Worm (Caenorhabditis elegans) whole organism, L1 larva: ENCODE results near the gene txbp-3.
A peak's percentile ranks its signal among the peaks of the same experiment; 100 is the strongest.

Experiments
- C34B4.2 ChIP-seq: sonication (generic microtip); optimal IDR thresholded peaks from 2 replicates; lab custom pipeline; 2017; ENCODE audit warnings: mild to moderate bottlenecking, missing genetic modification characterization, missing compliant biosample characterization
- Y116A8C.19 ChIP-seq: sonication (generic microtip); optimal IDR thresholded peaks from 2 replicates; lab custom pipeline; 2016; ENCODE audit warnings: missing compliant biosample characterization, missing genetic modification characterization, borderline replicate concordance
- aha-1 ChIP-seq: fragments of 150-350 bp; optimal IDR thresholded peaks from 2 replicates; lab custom pipeline; 2014; ENCODE audit warnings: missing biosample characterization, missing genetic modification characterization
- alr-1 ChIP-seq: fragments of 200-800 bp; sonication (Bioruptor generic); optimal IDR thresholded peaks from 2 replicates; lab custom pipeline; 2018; ENCODE audit warnings: borderline replicate concordance, mild to moderate bottlenecking, missing genetic modification characterization, missing compliant biosample characterization
- aly-2 ChIP-seq: fragments of 150-350 bp; optimal IDR thresholded peaks from 2 replicates; lab custom pipeline; 2014; ENCODE audit warnings: missing biosample characterization, missing genetic modification characterization
- ceh-8 ChIP-seq: fragments of 200-800 bp; sonication (Bioruptor generic); optimal IDR thresholded peaks from 2 replicates; lab custom pipeline; 2018; ENCODE audit warnings: mild to moderate bottlenecking, missing genetic modification characterization, moderate library complexity, missing compliant biosample characterization
- ceh-82 ChIP-seq, 3 experiments: fragments of 150-350 bp in 1 of 3; sonication (generic microtip) in 2 of 3; optimal IDR thresholded peaks; 2 replicates each; lab custom pipeline; 2014 to 2017; ENCODE audit warnings: missing biosample characterization in 3 of 3, missing genetic modification characterization in 3 of 3
- ceh-88 ChIP-seq: fragments of 200-800 bp; sonication (Bioruptor generic); IDR thresholded peaks from 2 replicates; pipeline ENCODE4 v1.3.6; 2022; ENCODE audit warnings: missing genetic modification characterization, missing compliant biosample characterization
- ceh-90 ChIP-seq: sonication (generic microtip); optimal IDR thresholded peaks from 2 replicates; lab custom pipeline; 2016; ENCODE audit warnings: missing genetic modification characterization, missing compliant biosample characterization
- dsc-1 ChIP-seq: sonication (generic microtip); optimal IDR thresholded peaks from 2 replicates; lab custom pipeline; 2016; ENCODE audit warnings: mild to moderate bottlenecking, missing genetic modification characterization, missing compliant biosample characterization
- efl-1 ChIP-seq, 4 experiments: fragments of 150-350 bp; optimal IDR thresholded peaks in 3 of 4; peaks in 1 of 4; 1 replicate in 1 of 4; 2 replicates in 3 of 4; lab custom pipeline; 2014; ENCODE audit warnings: missing biosample characterization in 2 of 4, missing genetic modification characterization in 2 of 4, missing genetic modification reagents in 2 of 4
- egl-27 ChIP-seq, 2 experiments: fragments of 150-350 bp in 1 of 2; sonication (generic microtip); optimal IDR thresholded peaks; 3 replicates each; lab custom pipeline; 2017 to 2018; ENCODE audit warnings: missing biosample characterization in 2 of 2, missing genetic modification characterization in 2 of 2, missing genetic modification reagents in 2 of 2
- elt-2 ChIP-seq: sonication (generic microtip); optimal IDR thresholded peaks from 2 replicates; lab custom pipeline; 2016; ENCODE audit warnings: missing genetic modification characterization, mild to moderate bottlenecking, inconsistent platforms, missing compliant biosample characterization, missing genetic modification reagents
- elt-3 ChIP-seq, 6 experiments: fragments of 150-350 bp in 1 of 6; sonication (generic microtip); optimal IDR thresholded peaks; 2 replicates each; lab custom pipeline; 2017 to 2018; ENCODE audit warnings: missing biosample characterization in 6 of 6, missing genetic modification characterization in 6 of 6, inconsistent platforms in 1 of 6
- fos-1 ChIP-seq: fragments of 150-350 bp; optimal IDR thresholded peaks from 2 replicates; lab custom pipeline; 2014; ENCODE audit warnings: missing biosample characterization, missing genetic modification characterization
- grh-1 ChIP-seq: fragments of 200-800 bp; sonication (Bioruptor generic); IDR thresholded peaks from 2 replicates; pipeline ENCODE4 v1.3.6; 2022; ENCODE audit warnings: missing genetic modification reagents, missing genetic modification characterization, missing compliant biosample characterization
- hlh-4 ChIP-seq: sonication (generic microtip); optimal IDR thresholded peaks from 2 replicates; lab custom pipeline; 2016; ENCODE audit warnings: mild to moderate bottlenecking, missing genetic modification characterization, missing compliant biosample characterization
- irx-1 ChIP-seq: sonication (generic microtip); optimal IDR thresholded peaks from 2 replicates; lab custom pipeline; 2016; ENCODE audit warnings: missing genetic modification characterization, missing compliant biosample characterization
- isw-1 ChIP-seq: fragments of 200-800 bp; sonication (Bioruptor generic); IDR thresholded peaks from 2 replicates; pipeline ENCODE4 v1.3.6; 2022; ENCODE audit warnings: missing genetic modification characterization, missing compliant biosample characterization
- jun-1 ChIP-seq: fragments of 150-350 bp; optimal IDR thresholded peaks from 2 replicates; lab custom pipeline; 2014; ENCODE audit warnings: missing biosample characterization, missing genetic modification reagents, missing genetic modification characterization
- lin-14 ChIP-seq: fragments of 200-800 bp; sonication (Bioruptor generic); optimal IDR thresholded peaks from 2 replicates; lab custom pipeline; 2018; ENCODE audit warnings: mild to moderate bottlenecking, missing genetic modification characterization, moderate library complexity, missing compliant biosample characterization
- lin-15B ChIP-seq: fragments of 150-350 bp; sonication (generic microtip); optimal IDR thresholded peaks from 3 replicates; lab custom pipeline; 2014; ENCODE audit warnings: missing biosample characterization, missing genetic modification characterization
- lin-35 ChIP-seq, 2 experiments: fragments of 150-350 bp; optimal IDR thresholded peaks; 2 replicates each; lab custom pipeline; 2014; ENCODE audit warnings: missing biosample characterization in 2 of 2, missing genetic modification characterization in 2 of 2, missing genetic modification reagents in 2 of 2
- lsy-2 ChIP-seq, 2 experiments: fragments of 150-350 bp; optimal IDR thresholded peaks; 2 replicates each; lab custom pipeline; 2014; ENCODE audit warnings: missing biosample characterization in 2 of 2, missing genetic modification characterization in 2 of 2
- mdl-1 ChIP-seq, 2 experiments: fragments of 150-350 bp; optimal IDR thresholded peaks; 2 replicates each; lab custom pipeline; 2014 to 2017; ENCODE audit warnings: missing biosample characterization in 2 of 2, missing genetic modification characterization in 2 of 2, inconsistent platforms in 1 of 2
- nhr-237 ChIP-seq: fragments of 150-350 bp; optimal IDR thresholded peaks from 2 replicates; lab custom pipeline; 2014; ENCODE audit warnings: missing biosample characterization, missing genetic modification characterization
- nhr-28 ChIP-seq: fragments of 150-350 bp; optimal IDR thresholded peaks from 2 replicates; lab custom pipeline; 2014; ENCODE audit warnings: missing biosample characterization, missing genetic modification characterization
- nhr-47 ChIP-seq: sonication (generic microtip); optimal IDR thresholded peaks from 2 replicates; lab custom pipeline; 2016; ENCODE audit warnings: mild to moderate bottlenecking, missing genetic modification characterization, moderate library complexity, missing compliant biosample characterization
- nhr-71 ChIP-seq: sonication (generic microtip); optimal IDR thresholded peaks from 2 replicates; lab custom pipeline; 2016; ENCODE audit warnings: mild to moderate bottlenecking, missing genetic modification characterization, moderate library complexity, missing compliant biosample characterization
- nhr-77 ChIP-seq: fragments of 150-350 bp; optimal IDR thresholded peaks from 2 replicates; lab custom pipeline; 2014; ENCODE audit warnings: missing biosample characterization, missing genetic modification characterization
- nhr-84 ChIP-seq: sonication (generic microtip); optimal IDR thresholded peaks from 2 replicates; lab custom pipeline; 2017; ENCODE audit warnings: missing biosample characterization, missing genetic modification characterization
- nhr-85 ChIP-seq: sonication (generic microtip); peaks from one replicate; lab custom pipeline; 2016; ENCODE audit warnings: missing genetic modification characterization, inconsistent platforms, missing compliant biosample characterization
- nhr-90 ChIP-seq: sonication (generic microtip); optimal IDR thresholded peaks from 2 replicates; lab custom pipeline; 2016; ENCODE audit warnings: mild to moderate bottlenecking, missing genetic modification characterization, missing compliant biosample characterization; ENCODE audit not compliant: poor library complexity
- pag-3 ChIP-seq: sonication (generic microtip); optimal IDR thresholded peaks from 2 replicates; lab custom pipeline; 2017; ENCODE audit warnings: missing genetic modification characterization, mild to moderate bottlenecking, missing compliant biosample characterization, antibody characterized with exemption, borderline replicate concordance; ENCODE audit not compliant: insufficient read depth
- pqm-1 ChIP-seq: sonication (generic microtip); optimal IDR thresholded peaks from 3 replicates; lab custom pipeline; 2017; ENCODE audit warnings: missing biosample characterization, missing genetic modification characterization
- skn-1 ChIP-seq: fragments of 150-350 bp; optimal IDR thresholded peaks from 2 replicates; lab custom pipeline; 2014; ENCODE audit warnings: missing biosample characterization, missing genetic modification characterization
- sox-4 ChIP-seq: sonication (generic microtip); optimal IDR thresholded peaks from 2 replicates; lab custom pipeline; 2016; ENCODE audit warnings: missing genetic modification characterization, missing compliant biosample characterization
- sptf-1 ChIP-seq: fragments of 150-350 bp; optimal IDR thresholded peaks from 2 replicates; lab custom pipeline; 2014; ENCODE audit warnings: missing biosample characterization, missing genetic modification characterization
- swsn-7 ChIP-seq: sonication (generic microtip); optimal IDR thresholded peaks from 2 replicates; lab custom pipeline; 2016; ENCODE audit warnings: missing genetic modification characterization, missing compliant biosample characterization
- tbx-2 ChIP-seq: sonication (generic microtip); optimal IDR thresholded peaks from 2 replicates; lab custom pipeline; 2016; ENCODE audit warnings: missing genetic modification characterization, missing compliant biosample characterization
- tlp-1 ChIP-seq: fragments of 150-350 bp; optimal IDR thresholded peaks from 2 replicates; lab custom pipeline; 2014; ENCODE audit warnings: missing biosample characterization, missing genetic modification characterization
- unc-130 ChIP-seq: fragments of 150-350 bp; optimal IDR thresholded peaks from 2 replicates; lab custom pipeline; 2017; ENCODE audit warnings: missing biosample characterization, missing genetic modification characterization, inconsistent platforms
- unc-30 ChIP-seq: sonication (generic microtip); optimal IDR thresholded peaks from 2 replicates; lab custom pipeline; 2017; ENCODE audit warnings: missing biosample characterization, missing genetic modification characterization
- unc-86 ChIP-seq: sonication (generic microtip); optimal IDR thresholded peaks from 2 replicates; lab custom pipeline; 2016; ENCODE audit warnings: missing genetic modification characterization, missing compliant biosample characterization
- xbp-1 ChIP-seq: sonication (generic microtip); optimal IDR thresholded peaks from 2 replicates; lab custom pipeline; 2016; ENCODE audit warnings: missing genetic modification characterization, missing compliant biosample characterization
- zag-1 ChIP-seq: fragments of 150-350 bp; optimal IDR thresholded peaks from 2 replicates; lab custom pipeline; 2014; ENCODE audit warnings: missing biosample characterization, missing genetic modification characterization
- zip-4 ChIP-seq: fragments of 200-800 bp; sonication (Bioruptor generic); optimal IDR thresholded peaks from 2 replicates; lab custom pipeline; 2018; ENCODE audit warnings: mild to moderate bottlenecking, missing genetic modification characterization, moderate library complexity, missing compliant biosample characterization
- ztf-11 ChIP-seq, 2 experiments: sonication (generic microtip); optimal IDR thresholded peaks; 2 replicates each; lab custom pipeline; 2016 to 2017; ENCODE audit warnings: missing genetic modification characterization in 2 of 2, missing biosample characterization in 1 of 2, missing compliant biosample characterization in 1 of 2
- ztf-4 ChIP-seq: fragments of 150-350 bp; optimal IDR thresholded peaks from 2 replicates; lab custom pipeline; 2014; ENCODE audit warnings: missing biosample characterization, missing genetic modification characterization

The txbp-3 gene

ce11 chrIII:5078062-5078461 lies 30.8 kb upstream of the txbp-3 start (continued):
- TF ChIP-seq ztf-4 (tag; lab: Kevin White, UChicago), result peak; percentile 25
- no peak for TF ChIP-seq egl-27 (tag; optimal IDR thresholded peaks at IDR 0.05; lab: Kevin White, UChicago)
- no peak for TF ChIP-seq unc-30 (tag; lab: Kevin White, UChicago)
- no peak for TF ChIP-seq C34B4.2
- TF ChIP-seq sox-4 (tag; lab: Kevin White, UChicago), result no peak
- peak; percentile 86 for TF ChIP-seq elt-2
- no peak for TF ChIP-seq nhr-28 (tag; lab: Kevin White, UChicago)
- TF ChIP-seq zag-1 (tag; lab: Kevin White, UChicago), result no peak
- TF ChIP-seq efl-1 (optimal IDR thresholded peaks at IDR 0.05; lab: Kevin White, UChicago), result peak; percentile 9 to 38
- peak; percentile 27 to 91 for TF ChIP-seq efl-1 (GFP tag; optimal IDR thresholded peaks at IDR 0.05 in 1 of 2; lab: Kevin White, UChicago)
- peak in 3 of 6 experiments; percentile 18 to 95 (median 72) for TF ChIP-seq elt-3 (tag; optimal IDR thresholded peaks at IDR 0.05; lab: Kevin White, UChicago)
- peak in 1 of 3 experiments; percentile 11 for TF ChIP-seq ceh-82 (tag; optimal IDR thresholded peaks at IDR 0.05; lab: Kevin White, UChicago)
- TF ChIP-seq ceh-8 (GFP tag; lab: Kevin White, UChicago), result no peak
- TF ChIP-seq ceh-90 (tag; lab: Kevin White, UChicago), result no peak
- peak; percentile 3 to 83 for TF ChIP-seq lin-35 (GFP tag; optimal IDR thresholded peaks at IDR 0.05; lab: Kevin White, UChicago)
- no peak for TF ChIP-seq ceh-88 (GFP tag; lab: Robert Waterston, UW)
- peak; percentile 44 for TF ChIP-seq jun-1
- TF ChIP-seq unc-130 (tag; lab: Kevin White, UChicago), result peak; percentile 90
- TF ChIP-seq tlp-1 (tag; lab: Kevin White, UChicago), result no peak
- TF ChIP-seq nhr-90 (tag; lab: Kevin White, UChicago), result peak; percentile 90
- no peak for TF ChIP-seq isw-1 (GFP tag; lab: Robert Waterston, UW)
- no peak for TF ChIP-seq zip-4 (GFP tag; lab: Kevin White, UChicago)
- TF ChIP-seq mdl-1 (tag; optimal IDR thresholded peaks at IDR 0.05; lab: Kevin White, UChicago), result peak in 1 of 2 experiments; percentile 97
- peak; percentile 42; the same call in 1 of the 2 replicates for TF ChIP-seq grh-1 (GFP tag; lab: Robert Waterston, UW)
- no peak for TF ChIP-seq unc-86 (tag; lab: Kevin White, UChicago)
- TF ChIP-seq tbx-2 (tag; lab: Kevin White, UChicago), result peak; percentile 86
- TF ChIP-seq aha-1, result no peak
- TF ChIP-seq alr-1 (tag; lab: Kevin White, UChicago), result no peak
- TF ChIP-seq xbp-1 (tag; lab: Kevin White, UChicago), result peak; percentile 23
- peak; percentile 45 for TF ChIP-seq nhr-77 (tag; lab: Kevin White, UChicago)
- no peak for TF ChIP-seq lin-15B (tag; lab: Kevin White, UChicago)
- peak; percentile 94 for TF ChIP-seq nhr-71 (tag; lab: Kevin White, UChicago)
- no peak for TF ChIP-seq hlh-4 (tag; lab: Kevin White, UChicago)
- TF ChIP-seq pqm-1, result no peak
- TF ChIP-seq nhr-85 (tag; lab: Kevin White, UChicago), result peak; percentile 90
- peak; percentile 94 for TF ChIP-seq lin-14 (GFP tag; lab: Kevin White, UChicago)

ce11 chrIII:5077150-5077814 lies 30.0 kb upstream of the txbp-3 start, which contains the start of gene alh-1:
Gene alh-1, plus strand, starts transcription at chrIII:5077764.
- no peak for TF ChIP-seq pag-3
- TF ChIP-seq Y116A8C.19 (tag; lab: Kevin White, UChicago), result no peak
- TF ChIP-seq nhr-47 (tag; lab: Kevin White, UChicago), result no peak
- no peak for TF ChIP-seq skn-1 (tag; lab: Kevin White, UChicago)
- TF ChIP-seq ztf-11 (tag; optimal IDR thresholded peaks at IDR 0.05; lab: Kevin White, UChicago), result no peak
- no peak for TF ChIP-seq C34B4.2
- no peak for TF ChIP-seq fos-1 (tag; lab: Kevin White, UChicago)
- TF ChIP-seq zip-4 (GFP tag; lab: Kevin White, UChicago), result no peak
- TF ChIP-seq nhr-28 (tag; lab: Kevin White, UChicago), result no peak
- TF ChIP-seq lsy-2 (tag; optimal IDR thresholded peaks at IDR 0.05; lab: Kevin White, UChicago), result peak in 1 of 2 experiments; percentile 4
- no peak for TF ChIP-seq nhr-237 (tag; lab: Kevin White, UChicago)
- peak in 1 of 2 experiments; percentile 6 for TF ChIP-seq efl-1 (optimal IDR thresholded peaks at IDR 0.05; lab: Kevin White, UChicago)
- TF ChIP-seq efl-1 (GFP tag; optimal IDR thresholded peaks at IDR 0.05 in 1 of 2; lab: Kevin White, UChicago), result peak in 1 of 2 experiments; percentile 88
- no peak for TF ChIP-seq aly-2 (tag; lab: Kevin White, UChicago)
- TF ChIP-seq unc-130 (tag; lab: Kevin White, UChicago), result no peak
- TF ChIP-seq irx-1, result no peak
- no peak for TF ChIP-seq alr-1 (tag; lab: Kevin White, UChicago)
- TF ChIP-seq sptf-1 (tag; lab: Kevin White, UChicago), result no peak
- no peak for TF ChIP-seq swsn-7
- TF ChIP-seq nhr-84 (tag; lab: Kevin White, UChicago), result no peak
- TF ChIP-seq lin-35 (GFP tag; optimal IDR thresholded peaks at IDR 0.05; lab: Kevin White, UChicago), result peak in 1 of 2 experiments; percentile 7
- TF ChIP-seq dsc-1 (tag; lab: Kevin White, UChicago), result no peak
